Worm (Caenorhabditis elegans) whole organism, late embryonic: ENCODE results near the gene lips-7.
"Not testable (repeated sequence)": the region's sequence is repeated elsewhere in the genome, so short reads cannot be mapped to it uniquely, and the experiment has no call there.

Experiments
- K02D7.2 ChIP-seq: sonication (generic microtip); optimal IDR thresholded peaks from 2 replicates; lab custom pipeline; 2017; ENCODE audit warnings: mild to moderate bottlenecking, missing genetic modification characterization, missing compliant biosample characterization
- K09A11.1 ChIP-seq: sonication (generic microtip); optimal IDR thresholded peaks from 2 replicates; lab custom pipeline; 2017; ENCODE audit warnings: antibody characterized with exemption, mild to moderate bottlenecking, missing genetic modification characterization, missing compliant biosample characterization; ENCODE audit not compliant: insufficient read depth
- ahr-1 ChIP-seq: sonication (generic microtip); optimal IDR thresholded peaks from 2 replicates; lab custom pipeline; 2016; ENCODE audit warnings: missing genetic modification characterization, missing compliant biosample characterization
- ceh-18 ChIP-seq: sonication (generic microtip); optimal IDR thresholded peaks from 2 replicates; lab custom pipeline; 2016; ENCODE audit warnings: missing genetic modification characterization, missing compliant biosample characterization
- ceh-19 ChIP-seq: fragments of 200-800 bp; sonication (Bioruptor generic); optimal IDR thresholded peaks from 2 replicates; lab custom pipeline; 2018; ENCODE audit warnings: mild to moderate bottlenecking, missing genetic modification characterization, missing compliant biosample characterization
- ceh-22 ChIP-seq: sonication (generic microtip); optimal IDR thresholded peaks from 2 replicates; lab custom pipeline; 2017; ENCODE audit warnings: missing biosample characterization, missing genetic modification characterization
- ceh-24 ChIP-seq: sonication (generic microtip); optimal IDR thresholded peaks from 2 replicates; lab custom pipeline; 2016; ENCODE audit warnings: mild to moderate bottlenecking, missing genetic modification characterization, missing compliant biosample characterization
- ceh-30 ChIP-seq: fragments of 150-350 bp; optimal IDR thresholded peaks from 2 replicates; lab custom pipeline; 2014; ENCODE audit warnings: missing biosample characterization, missing genetic modification characterization
- ceh-6 ChIP-seq: fragments of 200-800 bp; sonication (Bioruptor generic); optimal IDR thresholded peaks from 2 replicates; lab custom pipeline; 2018; ENCODE audit warnings: mild to moderate bottlenecking, missing genetic modification characterization, missing compliant biosample characterization
- elt-2 ChIP-seq: sonication (generic microtip); optimal IDR thresholded peaks from 2 replicates; lab custom pipeline; 2016; ENCODE audit warnings: missing genetic modification reagents, missing genetic modification characterization, missing compliant biosample characterization
- elt-4 ChIP-seq: sonication (generic microtip); optimal IDR thresholded peaks from 2 replicates; lab custom pipeline; 2016; ENCODE audit warnings: missing genetic modification characterization, missing compliant biosample characterization
- ets-4 ChIP-seq: sonication (generic microtip); optimal IDR thresholded peaks from 2 replicates; lab custom pipeline; 2016; ENCODE audit warnings: missing genetic modification characterization, missing compliant biosample characterization
- fkh-10 ChIP-seq: fragments of 150-350 bp; optimal IDR thresholded peaks from 2 replicates; lab custom pipeline; 2014; ENCODE audit warnings: missing biosample characterization, missing genetic modification reagents, missing genetic modification characterization
- gmeb-2 ChIP-seq: sonication (generic microtip); optimal IDR thresholded peaks from 2 replicates; lab custom pipeline; 2016; ENCODE audit warnings: missing genetic modification characterization, inconsistent platforms, missing compliant biosample characterization
- hlh-8 ChIP-seq: sonication (generic microtip); optimal IDR thresholded peaks from 2 replicates; lab custom pipeline; 2016; ENCODE audit warnings: missing genotype, missing genetic modification characterization, missing compliant biosample characterization
- lin-11 ChIP-seq: fragments of 200-800 bp; sonication (Bioruptor generic); optimal IDR thresholded peaks from 2 replicates; lab custom pipeline; 2018; ENCODE audit warnings: mild to moderate bottlenecking, missing genetic modification characterization, missing compliant biosample characterization
- madf-2 ChIP-seq: sonication (generic microtip); optimal IDR thresholded peaks from 2 replicates; lab custom pipeline; 2017; ENCODE audit warnings: missing genetic modification characterization, missing compliant biosample characterization
- nfya-1 ChIP-seq: sonication (generic microtip); optimal IDR thresholded peaks from 2 replicates; lab custom pipeline; 2017; ENCODE audit warnings: missing genetic modification characterization, mild to moderate bottlenecking, missing compliant biosample characterization, antibody characterized with exemption, moderate library complexity
- nhr-11 ChIP-seq: fragments of 150-350 bp; optimal IDR thresholded peaks from 2 replicates; lab custom pipeline; 2014; ENCODE audit warnings: missing biosample characterization, missing genetic modification characterization
- npax-4 ChIP-seq: sonication (generic microtip); optimal IDR thresholded peaks from 2 replicates; lab custom pipeline; 2016; ENCODE audit warnings: missing genetic modification characterization, missing compliant biosample characterization
- pat-9 ChIP-seq: fragments of 200-800 bp; sonication (Bioruptor generic); optimal IDR thresholded peaks from 2 replicates; lab custom pipeline; 2018; ENCODE audit warnings: mild to moderate bottlenecking, missing genetic modification characterization, moderate library complexity, missing compliant biosample characterization
- pax-1 ChIP-seq: fragments of 150-350 bp; optimal IDR thresholded peaks from 2 replicates; lab custom pipeline; 2014; ENCODE audit warnings: missing biosample characterization, missing genetic modification characterization
- pha-2 ChIP-seq: sonication (generic microtip); optimal IDR thresholded peaks from 2 replicates; lab custom pipeline; 2017; ENCODE audit warnings: mild to moderate bottlenecking, missing genetic modification characterization, missing compliant biosample characterization
- syd-9 ChIP-seq: sonication (generic microtip); optimal IDR thresholded peaks from 2 replicates; lab custom pipeline; 2016; ENCODE audit warnings: mild to moderate bottlenecking, missing genetic modification characterization, moderate library complexity, missing compliant biosample characterization
- ttx-3 ChIP-seq: sonication (generic microtip); optimal IDR thresholded peaks from 2 replicates; lab custom pipeline; 2016; ENCODE audit warnings: missing genetic modification reagents, missing genetic modification characterization, missing compliant biosample characterization
- unc-3 ChIP-seq, 2 experiments: fragments of 200-800 bp in 1 of 2; sonication (Bioruptor generic) in 1 of 2; sonication (generic microtip) in 1 of 2; conservative IDR thresholded peaks in 1 of 2; optimal IDR thresholded peaks in 1 of 2; 2 replicates each; pipeline versions ENCODE4 v1.3.6 to Lab custom; 2016 to 2022; ENCODE audit warnings: missing compliant biosample characterization in 2 of 2, missing genetic modification characterization in 2 of 2, missing genetic modification reagents in 1 of 2

Gene lips-7

DNA sequence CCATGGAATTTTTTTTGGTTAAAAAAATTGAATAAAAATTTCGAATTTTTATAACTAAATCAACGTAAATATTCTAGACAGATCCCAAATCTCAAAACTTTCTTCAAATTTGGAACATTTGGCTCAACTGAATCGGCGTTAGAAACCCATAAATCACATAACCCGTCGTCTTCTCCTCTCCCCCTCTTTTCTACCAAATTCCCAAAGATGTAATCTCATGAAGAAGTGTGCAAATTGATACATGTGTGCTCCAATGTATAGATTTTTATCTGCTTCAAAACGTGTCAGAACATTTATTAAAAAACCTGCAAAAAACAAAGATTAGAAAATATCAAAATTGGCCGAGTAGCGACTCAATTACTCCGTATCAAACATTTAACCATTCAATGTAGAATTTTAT is 39.0 kb upstream of the lips-7 start:
- no peak for TF ChIP-seq nhr-11 (tag; lab: Kevin White, UChicago)
- TF ChIP-seq ahr-1: no peak
- no peak for TF ChIP-seq K02D7.2
- no peak for TF ChIP-seq pax-1
- TF ChIP-seq K09A11.1 (tag; lab: Kevin White, UChicago): no peak
- no peak for TF ChIP-seq gmeb-2 (tag; lab: Kevin White, UChicago)
- no peak for TF ChIP-seq ceh-22 (tag; lab: Kevin White, UChicago)
- no peak for TF ChIP-seq ceh-30 (tag; lab: Kevin White, UChicago)
- no peak for TF ChIP-seq ttx-3 (tag; lab: Kevin White, UChicago)
- no peak for TF ChIP-seq pat-9 (tag; lab: Kevin White, UChicago)
- TF ChIP-seq ceh-6 (GFP tag; lab: Kevin White, UChicago): no peak
- TF ChIP-seq unc-3 (GFP tag; conservative IDR thresholded peaks at IDR 0.05; lab: Robert Waterston, UW): no peak
- no peak for TF ChIP-seq unc-3 (tag; optimal IDR thresholded peaks at IDR 0.05; lab: Kevin White, UChicago)
- no peak for TF ChIP-seq elt-4 (tag; lab: Kevin White, UChicago)

ce11 chrII:515765-516164 is 35.9 kb upstream of the lips-7 start, which contains the start of gene mab-9:
TSS of gene mab-9 (plus strand) at chrII:516024.
- TF ChIP-seq pax-1 (no peak), nfya-1 (tag; lab: Kevin White, UChicago) (peak; percentile 76)

DNA sequence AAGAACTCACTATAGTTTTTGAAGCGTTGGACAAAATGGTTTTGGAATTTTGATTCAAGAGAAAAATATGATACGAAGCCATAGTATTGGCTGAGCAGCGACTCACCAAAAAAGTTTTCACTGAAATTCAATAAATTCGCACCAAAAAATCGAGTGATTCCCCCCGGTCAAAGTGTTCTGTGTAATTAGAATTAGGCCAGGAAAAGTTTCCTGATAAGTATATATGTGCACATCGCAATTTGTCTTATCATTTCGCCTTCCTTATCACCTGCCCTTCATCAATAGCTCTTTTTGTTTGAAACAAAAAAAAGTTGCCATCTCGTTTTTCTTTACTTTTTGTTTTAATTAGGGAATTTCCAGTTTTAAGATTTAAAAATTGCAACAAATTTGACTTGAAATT is 29.9 kb upstream of the lips-7 start:
- TF ChIP-seq lin-11 (tag; lab: Kevin White, UChicago) (no peak), ceh-19 (GFP tag; lab: Kevin White, UChicago) (no peak), ceh-18 (tag; lab: Kevin White, UChicago) (no peak), pat-9 (tag; lab: Kevin White, UChicago) (no peak), elt-2 (peak; percentile 90), ets-4 (tag; lab: Kevin White, UChicago) (no peak), hlh-8 (tag; lab: Kevin White, UChicago) (no peak)

DNA sequence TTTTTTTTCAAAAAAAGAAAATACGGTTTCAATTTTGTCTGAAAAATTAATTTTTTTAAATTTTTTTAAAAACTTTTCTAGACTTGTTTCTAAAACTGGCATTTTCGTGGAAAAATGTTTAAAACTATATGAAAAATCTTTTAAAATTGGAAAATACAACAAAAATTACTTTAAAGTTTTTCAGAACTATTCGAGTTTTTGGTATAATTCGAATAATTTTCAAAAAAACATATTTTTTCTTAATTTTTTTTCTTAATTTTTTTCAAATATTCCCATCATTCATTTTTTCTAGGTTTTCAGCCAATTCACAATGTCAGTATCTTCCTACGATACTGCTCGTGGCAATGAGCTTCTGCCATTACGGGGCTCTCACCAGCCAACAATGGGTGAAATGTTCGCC is 29.4 kb upstream of the lips-7 start, which contains the start of gene slc-36.2:
Gene slc-36.2, plus strand, starts transcription at position 301 of the 400 bp plus-strand sequence.
- TF ChIP-seq ceh-30 (tag; lab: Kevin White, UChicago): no peak
- no peak for TF ChIP-seq fkh-10 (GFP tag; lab: Kevin White, UChicago)
- TF ChIP-seq, all 69 proteins: peak for 0

ce11 chrII:526375-526774 is 25.3 kb upstream of the lips-7 start, which contains the start of gene lgc-34:
TSS of gene lgc-34 (plus strand) at chrII:526574.
- TF ChIP-seq K02D7.2: no peak
- TF ChIP-seq ceh-18 (tag; lab: Kevin White, UChicago): peak; percentile 32

DNA sequence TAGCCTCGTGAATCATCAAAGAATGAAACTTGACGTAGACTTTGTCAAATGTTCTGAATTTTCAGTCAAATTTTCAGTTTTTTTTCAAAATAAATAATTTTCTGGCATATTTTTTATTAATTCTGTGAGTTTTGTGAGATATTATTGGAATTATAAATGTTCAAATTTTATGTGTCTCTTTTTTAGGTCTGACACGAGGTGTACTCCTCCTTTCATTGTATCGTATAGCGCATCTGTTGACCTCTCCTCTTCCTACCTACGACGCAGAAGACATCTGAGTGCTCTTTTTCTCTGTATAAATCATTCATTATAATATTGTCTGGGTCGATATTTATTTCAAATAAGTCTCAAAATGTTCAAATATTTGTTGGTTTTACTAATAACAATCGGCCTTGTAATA is 16.4 kb upstream of the lips-7 start, which contains the start of gene T27A1.3:
Gene T27A1.3, plus strand, starts transcription at position 301 of the 400 bp plus-strand sequence.
- TF ChIP-seq ceh-24, madf-2, ceh-30 (tag; lab: Kevin White, UChicago): not testable (repeated sequence)
- TF ChIP-seq, all 69 proteins: peak for 0; not testable (repeated sequence) for 69

- TF ChIP-seq ceh-24 (tag; lab: Kevin White, UChicago): no peak
- TF ChIP-seq pha-2 (tag; lab: Kevin White, UChicago): no peak
- no peak for TF ChIP-seq ceh-19 (GFP tag; lab: Kevin White, UChicago)
- TF ChIP-seq npax-4 (tag; lab: Kevin White, UChicago): no peak
- no peak for TF ChIP-seq syd-9
Observed at ce11 chrII:536775-537174, 14.9 kb upstream of the lips-7 start, which contains the start of gene T27A1.2. TSS of gene T27A1.2 (minus strand) at chrII:536875.
